Fruit fly (Drosophila melanogaster): Measurements from ENCODE around the gene mthl1.

The mthl1 gene

DNA sequence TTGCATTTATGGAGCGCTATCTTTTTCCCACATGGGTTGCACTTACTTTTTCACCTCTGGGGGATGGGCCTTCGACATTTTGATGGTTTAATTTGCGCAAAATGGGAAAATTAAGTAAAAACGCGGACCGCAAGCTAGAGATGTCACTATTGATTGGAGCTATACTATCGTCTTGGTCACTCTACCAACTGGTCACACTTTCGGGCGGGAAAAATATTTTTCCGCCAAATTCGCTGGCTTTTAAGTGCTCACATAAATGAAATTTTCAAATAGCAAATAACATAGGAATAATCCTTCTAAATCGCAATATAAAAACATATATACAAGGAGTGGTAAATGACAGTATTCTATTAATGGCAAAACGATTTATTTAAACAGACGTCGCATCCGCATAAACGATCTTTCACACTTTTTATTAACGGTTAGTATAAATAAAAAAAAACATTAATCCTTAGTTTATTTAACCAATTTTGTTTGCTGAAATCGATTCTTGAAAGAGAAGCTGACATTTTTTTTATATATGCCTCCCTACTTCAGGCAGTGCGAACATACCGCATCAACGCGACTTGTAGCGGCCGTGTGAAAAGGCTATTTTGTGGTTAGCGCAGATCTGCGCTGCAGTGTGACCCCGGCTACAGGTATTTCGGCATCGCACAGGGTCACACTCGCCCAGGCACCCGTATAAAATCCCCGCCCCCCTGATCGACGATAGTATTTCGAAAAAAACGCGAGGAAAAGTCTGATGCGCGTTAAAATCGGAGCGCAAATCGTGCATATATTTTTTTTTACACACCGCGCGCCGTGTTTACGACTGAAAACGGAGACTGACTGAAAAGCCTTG is at the start of gene mthl1, which contains the start of gene SNRPG:
TSS of gene mthl1 (plus strand) at position 709 of the 841 bp plus-strand sequence.
TSS of gene SNRPG (minus strand) at position 160 of the 841 bp plus-strand sequence.
- TF ChIP-seq Snoo (tag; optimal IDR thresholded peaks at IDR 0.05) (no peak), CG4496 (GFP tag; IDR thresholded peaks at IDR 0.05) (peak; percentile 98), CG34367 (tag; optimal IDR thresholded peaks at IDR 0.05) (peak; percentile 71), Pif1A (GFP tag; optimal IDR thresholded peaks at IDR 0.05) (peak; percentile 72), CG8301 (tag; optimal IDR thresholded peaks at IDR 0.05) (peak; percentile 72), CG9948 (tag; optimal IDR thresholded peaks at IDR 0.05) (peak; percentile 71), EcR (GFP tag; optimal IDR thresholded peaks at IDR 0.05) (peak; percentile 18), fd96Ca (GFP tag; IDR thresholded peaks at IDR 0.05) (peak; percentile 91), CG32121 (GFP tag; IDR thresholded peaks at IDR 0.05) (peak; percentile 90), CG8159 (tag; optimal IDR thresholded peaks at IDR 0.05) (peak; percentile 71), CG15710 (tag; optimal IDR thresholded peaks at IDR 0.05) (peak; percentile 79), CG17806 (tag; optimal IDR thresholded peaks at IDR 0.05) (peak; percentile 79), CG10348 (GFP tag; IDR thresholded peaks at IDR 0.05) (peak; percentile 74), CG14655 (GFP tag; optimal IDR thresholded peaks at IDR 0.05) (peak; percentile 83), D1 (tag; optimal IDR thresholded peaks at IDR 0.05) (no peak), CG13204 (GFP tag; optimal IDR thresholded peaks at IDR 0.05) (no peak), Ets98B (GFP tag; IDR thresholded peaks at IDR 0.05) (peak; percentile 92), Pif1B (GFP tag; optimal IDR thresholded peaks at IDR 0.05) (peak; percentile 38), rn (GFP tag; IDR thresholded peaks at IDR 0.05) (peak; percentile 88), gl (tag; optimal IDR thresholded peaks at IDR 0.05) (no peak), CG12605 (GFP tag; IDR thresholded peaks at IDR 0.05) (peak; percentile 83)

DNA sequence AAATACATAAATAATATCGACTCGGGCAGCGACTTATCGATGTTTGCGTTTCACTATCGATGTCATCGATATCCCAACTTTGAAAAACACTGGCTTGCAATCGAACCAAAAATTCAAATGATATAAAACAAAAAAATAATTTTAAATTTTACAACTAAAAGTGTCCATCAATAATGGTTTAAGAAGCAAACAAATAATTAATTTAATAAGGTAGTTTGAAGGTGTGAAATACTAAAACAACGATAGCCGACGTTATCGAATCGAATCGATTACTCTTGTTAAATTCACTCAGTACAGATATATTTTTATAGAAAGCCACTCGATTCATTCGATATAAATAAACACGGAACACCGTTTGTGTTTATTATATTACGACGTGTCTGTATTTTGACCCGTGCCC is 47.4 kb upstream of the mthl1 start, which contains the start of the genes SMC3 and Ubc7:
TSS of gene SMC3 (minus strand) at position 22 of the 400 bp plus-strand sequence.
TSS of gene Ubc7 (plus strand) at position 260 of the 400 bp plus-strand sequence.
- TF ChIP-seq gl (tag; optimal IDR thresholded peaks at IDR 0.05) (no peak), rn (GFP tag; IDR thresholded peaks at IDR 0.05) (no peak), EcR (GFP tag; optimal IDR thresholded peaks at IDR 0.05) (no peak), CG10348 (GFP tag; IDR thresholded peaks at IDR 0.05) (no peak), CG8159 (tag; optimal IDR thresholded peaks at IDR 0.05) (no peak), CG15710 (tag; optimal IDR thresholded peaks at IDR 0.05) (no peak), Ets98B (GFP tag; IDR thresholded peaks at IDR 0.05) (no peak), CG12605 (GFP tag; IDR thresholded peaks at IDR 0.05) (no peak), Pif1B (GFP tag; optimal IDR thresholded peaks at IDR 0.05) (no peak), D1 (tag; optimal IDR thresholded peaks at IDR 0.05) (no peak), fd96Ca (GFP tag; IDR thresholded peaks at IDR 0.05) (no peak)

DNA sequence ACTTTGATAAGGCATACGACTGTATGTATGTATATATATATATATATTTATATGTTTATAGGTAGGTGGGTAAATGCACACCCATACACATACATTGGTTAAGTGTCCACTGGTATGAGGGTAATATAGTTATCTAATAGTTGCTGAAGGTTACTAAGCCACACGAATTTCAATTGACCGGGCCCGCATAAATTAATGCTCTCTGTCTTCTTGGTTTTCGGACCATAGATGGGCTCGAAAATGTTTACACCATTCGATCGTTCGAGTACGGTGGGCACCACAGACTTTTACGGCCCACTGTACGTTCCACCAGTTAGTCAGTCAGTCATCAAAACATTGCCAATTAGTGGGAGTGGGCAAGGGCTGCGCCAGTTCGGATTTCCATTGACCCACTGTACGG is 45.4 kb upstream of the mthl1 start:
- no peak for TF ChIP-seq gl (tag; optimal IDR thresholded peaks at IDR 0.05)
- TF ChIP-seq CG15710 (tag; optimal IDR thresholded peaks at IDR 0.05), result no peak
- TF ChIP-seq CG10348 (GFP tag; IDR thresholded peaks at IDR 0.05), result no peak
- no peak for TF ChIP-seq CG34367 (tag; optimal IDR thresholded peaks at IDR 0.05)
- TF ChIP-seq CG13204 (GFP tag; optimal IDR thresholded peaks at IDR 0.05), result no peak
- TF ChIP-seq CG4496 (GFP tag; IDR thresholded peaks at IDR 0.05), result no peak
- TF ChIP-seq Pif1A (GFP tag; optimal IDR thresholded peaks at IDR 0.05), result no peak
- TF ChIP-seq Ets98B (GFP tag; IDR thresholded peaks at IDR 0.05), result no peak
- TF ChIP-seq rn (GFP tag; IDR thresholded peaks at IDR 0.05), result no peak
- no peak for TF ChIP-seq CG12605 (GFP tag; IDR thresholded peaks at IDR 0.05)
- TF ChIP-seq CG17806 (tag; optimal IDR thresholded peaks at IDR 0.05), result no peak
- TF ChIP-seq D1 (tag; optimal IDR thresholded peaks at IDR 0.05), result no peak
- no peak for TF ChIP-seq CG9948 (tag; optimal IDR thresholded peaks at IDR 0.05)
- no peak for TF ChIP-seq CG8159 (tag; optimal IDR thresholded peaks at IDR 0.05)
- no peak for TF ChIP-seq Snoo (tag; optimal IDR thresholded peaks at IDR 0.05)
- TF ChIP-seq CG8301 (tag; optimal IDR thresholded peaks at IDR 0.05), result no peak
- TF ChIP-seq Pif1B (GFP tag; optimal IDR thresholded peaks at IDR 0.05), result no peak
- no peak for TF ChIP-seq CG14655 (GFP tag; optimal IDR thresholded peaks at IDR 0.05)
- TF ChIP-seq EcR (GFP tag; optimal IDR thresholded peaks at IDR 0.05), result no peak
- TF ChIP-seq fd96Ca (GFP tag; IDR thresholded peaks at IDR 0.05), result no peak

DNA sequence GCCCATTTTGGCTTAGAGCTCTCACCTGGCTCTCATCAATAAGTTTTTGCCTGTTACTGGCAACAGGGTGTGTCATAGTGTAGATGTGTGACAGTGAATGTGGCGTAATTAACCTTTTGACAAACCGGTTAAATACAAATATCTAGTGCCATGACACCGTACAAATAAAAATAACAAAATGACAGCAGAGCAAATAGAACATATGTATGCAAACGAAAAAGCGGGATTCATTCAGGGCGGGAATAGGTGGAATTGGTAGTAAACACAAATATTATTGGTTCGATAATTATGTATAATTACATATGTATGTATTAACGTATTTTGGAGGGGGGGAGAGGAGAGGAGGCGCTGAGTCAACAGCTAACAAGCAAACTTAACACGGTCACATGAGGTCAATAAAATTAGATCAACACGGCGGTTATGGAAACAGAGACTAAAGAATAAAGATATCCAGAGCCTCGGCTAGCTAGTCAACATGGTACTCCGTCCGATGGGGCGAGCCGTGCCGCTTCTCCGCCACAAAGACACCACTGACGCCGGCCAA is 44.4 kb upstream of the mthl1 start:
- TF ChIP-seq CG13204 (GFP tag; optimal IDR thresholded peaks at IDR 0.05) (no peak), CG8301 (tag; optimal IDR thresholded peaks at IDR 0.05) (no peak), CG8159 (tag; optimal IDR thresholded peaks at IDR 0.05) (no peak), D1 (tag; optimal IDR thresholded peaks at IDR 0.05) (no peak), gl (tag; optimal IDR thresholded peaks at IDR 0.05) (no peak), rn (GFP tag; IDR thresholded peaks at IDR 0.05) (no peak), CG10348 (GFP tag; IDR thresholded peaks at IDR 0.05) (no peak), CG14655 (GFP tag; optimal IDR thresholded peaks at IDR 0.05) (no peak), Pif1A (GFP tag; optimal IDR thresholded peaks at IDR 0.05) (no peak), CG4496 (GFP tag; IDR thresholded peaks at IDR 0.05) (no peak), CG9948 (tag; optimal IDR thresholded peaks at IDR 0.05) (no peak), EcR (GFP tag; optimal IDR thresholded peaks at IDR 0.05) (no peak), CG12605 (GFP tag; IDR thresholded peaks at IDR 0.05) (no peak), Pif1B (GFP tag; optimal IDR thresholded peaks at IDR 0.05) (no peak), fd96Ca (GFP tag; IDR thresholded peaks at IDR 0.05) (no peak), Ets98B (GFP tag; IDR thresholded peaks at IDR 0.05) (no peak), CG34367 (tag; optimal IDR thresholded peaks at IDR 0.05) (no peak), CG17806 (tag; optimal IDR thresholded peaks at IDR 0.05) (no peak), CG32121 (GFP tag; IDR thresholded peaks at IDR 0.05) (no peak)

All from whole organism, pupa.